Fruit fly (Drosophila melanogaster) S2 (cell line): ENCODE results near the gene PDZ-GEF.

Source experiments
- CG8478 ChIP-seq: fragments of >200 bp; optimal IDR thresholded peaks from 2 replicates; lab custom pipeline; 2018
- CTCF ChIP-seq, 2 experiments: fragments of >200 bp; optimal IDR thresholded peaks; 2 replicates each; lab custom pipeline; 2018

dm6 chr2L:6283376-6283775 lies 40.2 kb upstream of the PDZ-GEF start:
- TF ChIP-seq CG8478 (lab: Kevin White, UChicago) (no peak), CTCF (optimal IDR thresholded peaks at IDR 0.05; lab: Kevin White, UChicago) (no peak)
